Worm (Caenorhabditis elegans) whole organism, mixed stage, embryonic: Measurements from ENCODE around the gene K02E11.5.
"Not testable (repeated sequence)": the region's sequence is repeated elsewhere in the genome, so short reads cannot be mapped to it uniquely, and the experiment has no call there.

Experiments used
- M03D4.4 ChIP-seq: sonication (generic microtip); optimal IDR thresholded peaks from 2 replicates; lab custom pipeline; 2017; ENCODE audit warnings: mild to moderate bottlenecking, missing genetic modification characterization, missing compliant biosample characterization
- ceh-39 ChIP-seq: fragments of 150-350 bp; optimal IDR thresholded peaks from 2 replicates; lab custom pipeline; 2014; ENCODE audit warnings: missing biosample characterization, missing genetic modification characterization
- ceh-43 ChIP-seq: fragments of 200-800 bp; sonication (Bioruptor generic); optimal IDR thresholded peaks from 2 replicates; lab custom pipeline; 2018; ENCODE audit warnings: mild to moderate bottlenecking, missing genetic modification characterization, moderate library complexity, missing compliant biosample characterization
- ceh-83 ChIP-seq: fragments of 200-800 bp; sonication (Bioruptor generic); optimal IDR thresholded peaks from 2 replicates; lab custom pipeline; 2018; ENCODE audit warnings: mild to moderate bottlenecking, missing genetic modification characterization, missing compliant biosample characterization
- ces-1 ChIP-seq: fragments of 150-350 bp; optimal IDR thresholded peaks from 2 replicates; lab custom pipeline; 2014; ENCODE audit warnings: missing biosample characterization, missing genetic modification reagents, missing genetic modification characterization
- drap-1 ChIP-seq: fragments of 200-800 bp; sonication (Bioruptor generic); optimal IDR thresholded peaks from 3 replicates; lab custom pipeline; 2018; ENCODE audit warnings: mild to moderate bottlenecking, missing genetic modification characterization, missing compliant biosample characterization
- elt-3 ChIP-seq: fragments of 150-350 bp; optimal IDR thresholded peaks from 2 replicates; lab custom pipeline; 2014; ENCODE audit warnings: missing biosample characterization, missing genetic modification characterization
- flh-1 ChIP-seq: fragments of 200-800 bp; sonication (Bioruptor generic); optimal IDR thresholded peaks from 2 replicates; lab custom pipeline; 2018; ENCODE audit warnings: mild to moderate bottlenecking, missing genetic modification characterization, moderate library complexity, missing compliant biosample characterization
- ham-2 ChIP-seq: fragments of 200-800 bp; sonication (Bioruptor generic); optimal IDR thresholded peaks from 2 replicates; lab custom pipeline; 2018; ENCODE audit warnings: mild to moderate bottlenecking, missing genetic modification characterization, missing compliant biosample characterization
- hlh-1 ChIP-seq: fragments of 150-350 bp; optimal IDR thresholded peaks from 2 replicates; lab custom pipeline; 2014; ENCODE audit warnings: missing biosample characterization, missing genetic modification reagents, missing genetic modification characterization
- lin-13 ChIP-seq: fragments of 150-350 bp; optimal IDR thresholded peaks from 2 replicates; lab custom pipeline; 2014; ENCODE audit warnings: missing biosample characterization, missing genetic modification characterization
- lin-32 ChIP-seq: fragments of 200-800 bp; sonication (Bioruptor generic); optimal IDR thresholded peaks from 2 replicates; lab custom pipeline; 2018; ENCODE audit warnings: mild to moderate bottlenecking, missing genetic modification characterization, missing compliant biosample characterization
- lsy-2 ChIP-seq: fragments of 150-350 bp; optimal IDR thresholded peaks from 2 replicates; lab custom pipeline; 2014; ENCODE audit warnings: missing biosample characterization, missing genetic modification characterization
- mab-5 ChIP-seq: fragments of 150-350 bp; optimal IDR thresholded peaks from 2 replicates; lab custom pipeline; 2014; ENCODE audit warnings: missing biosample characterization, missing genetic modification characterization
- mls-2 ChIP-seq: sonication (generic microtip); optimal IDR thresholded peaks from 2 replicates; lab custom pipeline; 2016; ENCODE audit warnings: mild to moderate bottlenecking, missing genetic modification characterization, moderate library complexity, missing compliant biosample characterization
- nhr-12 ChIP-seq: fragments of 150-350 bp; optimal IDR thresholded peaks from 2 replicates; lab custom pipeline; 2014; ENCODE audit warnings: missing biosample characterization, missing genetic modification characterization
- nhr-2 ChIP-seq: fragments of 150-350 bp; optimal IDR thresholded peaks from 2 replicates; lab custom pipeline; 2014; ENCODE audit warnings: missing biosample characterization, missing genetic modification characterization
- nhr-237 ChIP-seq: fragments of 150-350 bp; optimal IDR thresholded peaks from 2 replicates; lab custom pipeline; 2014; ENCODE audit warnings: missing biosample characterization, missing genetic modification characterization
- nhr-28 ChIP-seq: fragments of 150-350 bp; optimal IDR thresholded peaks from 2 replicates; lab custom pipeline; 2014; ENCODE audit warnings: missing biosample characterization, missing genetic modification characterization
- nhr-76 ChIP-seq: sonication (generic microtip); optimal IDR thresholded peaks from 2 replicates; lab custom pipeline; 2017; ENCODE audit warnings: missing biosample characterization, missing genetic modification characterization
- sem-2 ChIP-seq: fragments of 200-800 bp; sonication (Bioruptor generic); optimal IDR thresholded peaks from 2 replicates; lab custom pipeline; 2018; ENCODE audit warnings: mild to moderate bottlenecking, missing genetic modification characterization, missing compliant biosample characterization
- snpc-4 ChIP-seq: fragments of 150-350 bp; optimal IDR thresholded peaks from 2 replicates; lab custom pipeline; 2014; ENCODE audit warnings: missing biosample characterization, missing genetic modification characterization
- sptf-1 ChIP-seq: sonication (generic microtip); optimal IDR thresholded peaks from 2 replicates; lab custom pipeline; 2017; ENCODE audit warnings: mild to moderate bottlenecking, missing genetic modification characterization, moderate library complexity, missing compliant biosample characterization
- unc-120 ChIP-seq: sonication (generic microtip); optimal IDR thresholded peaks from 2 replicates; lab custom pipeline; 2017; ENCODE audit warnings: missing genetic modification characterization, missing compliant biosample characterization; ENCODE audit not compliant: poor library complexity, severe bottlenecking
- unc-39 ChIP-seq: fragments of 150-350 bp; optimal IDR thresholded peaks from 2 replicates; lab custom pipeline; 2014; ENCODE audit warnings: missing biosample characterization, missing genetic modification characterization
- unc-62 ChIP-seq: fragments of 150-350 bp; optimal IDR thresholded peaks from 2 replicates; lab custom pipeline; 2014; ENCODE audit warnings: missing biosample characterization, missing genetic modification reagents, missing genetic modification characterization
- zip-8 ChIP-seq: fragments of 150-350 bp; optimal IDR thresholded peaks from 2 replicates; lab custom pipeline; 2014; ENCODE audit warnings: missing biosample characterization, missing genetic modification characterization
- ztf-11 ChIP-seq: fragments of 150-350 bp; optimal IDR thresholded peaks from 2 replicates; lab custom pipeline; 2014; ENCODE audit warnings: missing biosample characterization, missing genetic modification characterization

Gene K02E11.5

ce11 chrV:14273019-14273418, 20.9 kb downstream of the K02E11.5 start, which contains the start of gene F40G12.6:
Gene F40G12.6 (minus strand): TSS chrV:14273119.
- TF ChIP-seq M03D4.4 = no peak
- no peak for TF ChIP-seq mab-5 (tag; lab: Kevin White, UChicago)
- no peak for TF ChIP-seq unc-120 (tag; lab: Kevin White, UChicago)
- TF ChIP-seq drap-1 (GFP tag; lab: Kevin White, UChicago) = no peak

ce11 chrV:14274268-14274667, 22.1 kb downstream of the K02E11.5 start, which contains the start of gene F40G12.7:
Gene F40G12.7 (plus strand): TSS chrV:14274568.
- TF ChIP-seq zip-8; ztf-11 (tag; lab: Kevin White, UChicago); ces-1 (GFP tag; lab: Kevin White, UChicago): not testable (repeated sequence)

ce11 chrV:14279777-14280176, 27.7 kb downstream of the K02E11.5 start, which contains the start of gene srt-33:
Gene srt-33 (minus strand): TSS chrV:14279877.
- no peak for TF ChIP-seq nhr-237 (tag; lab: Kevin White, UChicago)
- no peak for TF ChIP-seq drap-1 (GFP tag; lab: Kevin White, UChicago)
- no peak for TF ChIP-seq sem-2
- no peak for TF ChIP-seq nhr-12 (tag; lab: Kevin White, UChicago)
- no peak for TF ChIP-seq lin-13
- no peak for TF ChIP-seq unc-62 (GFP tag; lab: Kevin White, UChicago)
- no peak for TF ChIP-seq ztf-11 (tag; lab: Kevin White, UChicago)
- no peak for TF ChIP-seq zip-8
- no peak for TF ChIP-seq mls-2 (tag; lab: Kevin White, UChicago)
- TF ChIP-seq lin-32 (GFP tag; lab: Kevin White, UChicago) = no peak
- TF ChIP-seq nhr-76 (tag; lab: Kevin White, UChicago) = no peak
- TF ChIP-seq unc-39 (tag; lab: Kevin White, UChicago) = no peak
- no peak for TF ChIP-seq ham-2 (GFP tag; lab: Kevin White, UChicago)
- TF ChIP-seq lsy-2 = no peak
- TF ChIP-seq nhr-2 (tag; lab: Kevin White, UChicago) = no peak
- no peak for TF ChIP-seq nhr-28 (tag; lab: Kevin White, UChicago)
- no peak for TF ChIP-seq elt-3 (tag; lab: Kevin White, UChicago)
- TF ChIP-seq mab-5 (tag; lab: Kevin White, UChicago) = no peak
- no peak for TF ChIP-seq ceh-39 (tag; lab: Kevin White, UChicago)
- TF ChIP-seq snpc-4 (tag; lab: Kevin White, UChicago) = no peak

ce11 chrV:14282222-14282709, 30.1 kb downstream of the K02E11.5 start, which contains the start of the genes srt-74 and F40G12.9:
Gene srt-74 (minus strand): TSS chrV:14282322.
Gene F40G12.9 (plus strand): TSS chrV:14282659.
- TF ChIP-seq snpc-4 (tag; lab: Kevin White, UChicago) (no peak), unc-39 (tag; lab: Kevin White, UChicago) (no peak), zip-8 (no peak), mls-2 (tag; lab: Kevin White, UChicago) (no peak), M03D4.4 (no peak), flh-1 (GFP tag; lab: Kevin White, UChicago) (no peak), ces-1 (GFP tag; lab: Kevin White, UChicago) (no peak), mab-5 (tag; lab: Kevin White, UChicago) (no peak), nhr-237 (tag; lab: Kevin White, UChicago) (no peak), unc-120 (tag; lab: Kevin White, UChicago) (no peak), hlh-1 (tag; lab: Kevin White, UChicago) (no peak), nhr-28 (tag; lab: Kevin White, UChicago) (no peak), ceh-43 (no peak), lin-13 (no peak)

- TF ChIP-seq unc-39 (tag; lab: Kevin White, UChicago) (no peak), ceh-39 (tag; lab: Kevin White, UChicago) (no peak), lin-32 (GFP tag; lab: Kevin White, UChicago) (no peak), flh-1 (GFP tag; lab: Kevin White, UChicago) (no peak), sptf-1 (tag; lab: Kevin White, UChicago) (no peak)
- TF ChIP-seq, all 35 proteins: peak for 0
Measured at ce11 chrV:14283241-14283640, 31.1 kb downstream of the K02E11.5 start, which contains the start of gene F40G12.10. Gene F40G12.10 (plus strand): TSS chrV:14283541.

ce11 chrV:14285803-14286202, 33.7 kb downstream of the K02E11.5 start, which contains the start of gene F40G12.11:
Gene F40G12.11 (plus strand): TSS chrV:14286171.
- no peak for TF ChIP-seq lin-32 (GFP tag; lab: Kevin White, UChicago)
- TF ChIP-seq ces-1 (GFP tag; lab: Kevin White, UChicago) = no peak
- TF ChIP-seq ceh-83 = no peak
- no peak for TF ChIP-seq lsy-2
- no peak for TF ChIP-seq mls-2 (tag; lab: Kevin White, UChicago)
- no peak for TF ChIP-seq nhr-12 (tag; lab: Kevin White, UChicago)
- no peak for TF ChIP-seq unc-39 (tag; lab: Kevin White, UChicago)
- no peak for TF ChIP-seq elt-3 (tag; lab: Kevin White, UChicago)
- TF ChIP-seq snpc-4 (tag; lab: Kevin White, UChicago) = no peak
- TF ChIP-seq, all 35 proteins: peak for 0
